Worm (Caenorhabditis elegans) whole organism, young adult: ENCODE results near the gene T26G10.5.
"Not testable (repeated sequence)": the region's sequence is repeated elsewhere in the genome, so short reads cannot be mapped to it uniquely, and the experiment has no call there.

Experiments used
- B0019.2 ChIP-seq: fragments of 200-800 bp; sonication (Bioruptor generic); conservative IDR thresholded peaks from 2 replicates; pipeline ENCODE4 v1.3.6; 2022; ENCODE audit warnings: missing genetic modification reagents, missing genetic modification characterization, missing compliant biosample characterization
- C17E4.6 ChIP-seq: fragments of 200-800 bp; sonication (Bioruptor generic); IDR thresholded peaks from 2 replicates; pipeline ENCODE4 v1.3.6; 2022; ENCODE audit warnings: missing genetic modification reagents, missing genetic modification characterization, missing compliant biosample characterization
- D2030.7 ChIP-seq: fragments of 200-800 bp; sonication (Bioruptor generic); IDR thresholded peaks from 2 replicates; pipeline ENCODE4 v1.3.6; 2022; ENCODE audit warnings: missing genetic modification reagents, missing genetic modification characterization, missing compliant biosample characterization
- F33H1.4 ChIP-seq: fragments of 200-800 bp; sonication (Bioruptor generic); IDR thresholded peaks from 2 replicates; pipeline ENCODE4 v1.3.6; 2022; ENCODE audit warnings: missing genetic modification reagents, missing genetic modification characterization, missing compliant biosample characterization
- F37B4.10 ChIP-seq: fragments of 200-800 bp; sonication (Bioruptor generic); IDR thresholded peaks from 2 replicates; pipeline ENCODE4 v1.3.6; 2022; ENCODE audit warnings: missing genetic modification characterization, missing compliant biosample characterization
- F49E8.2 ChIP-seq: sonication (generic microtip); optimal IDR thresholded peaks from 3 replicates; lab custom pipeline; 2017; ENCODE audit warnings: missing genetic modification characterization, mild to moderate bottlenecking, missing compliant biosample characterization, antibody characterized with exemption, moderate library complexity; ENCODE audit not compliant: insufficient read depth
- Y53F4B.3 ChIP-seq: fragments of 200-800 bp; sonication (Bioruptor generic); IDR thresholded peaks from 2 replicates; pipeline ENCODE4 v1.3.6; 2022; ENCODE audit warnings: missing genetic modification reagents, missing genetic modification characterization, missing compliant biosample characterization
- Y67H2A.10 ChIP-seq: fragments of 200-800 bp; sonication (Bioruptor generic); conservative IDR thresholded peaks from 2 replicates; pipeline ENCODE4 v1.3.6; 2022; ENCODE audit warnings: missing genetic modification reagents, missing genetic modification characterization, missing compliant biosample characterization
- Y79H2A.3 ChIP-seq: fragments of 200-800 bp; sonication (Bioruptor generic); conservative IDR thresholded peaks from 2 replicates; pipeline ENCODE4 v1.3.6; 2022; ENCODE audit warnings: missing genetic modification reagents, missing genetic modification characterization, missing compliant biosample characterization
- Y95B8A.8 ChIP-seq: fragments of 200-800 bp; sonication (Bioruptor generic); IDR thresholded peaks from 2 replicates; pipeline ENCODE4 v1.3.6; 2022; ENCODE audit warnings: missing genetic modification reagents, missing genetic modification characterization, missing compliant biosample characterization
- aptf-3 ChIP-seq: fragments of 200-800 bp; sonication (Bioruptor generic); IDR thresholded peaks from 2 replicates; pipeline ENCODE4 v1.3.6; 2022; ENCODE audit warnings: missing genetic modification characterization, missing compliant biosample characterization
- attf-3 ChIP-seq: fragments of 200-800 bp; sonication (Bioruptor generic); conservative IDR thresholded peaks from 2 replicates; pipeline ENCODE4 v1.3.6; 2022; ENCODE audit warnings: missing genetic modification reagents, missing genetic modification characterization, missing compliant biosample characterization
- bed-2 ChIP-seq: fragments of 200-800 bp; sonication (Bioruptor generic); IDR thresholded peaks from 2 replicates; pipeline ENCODE4 v1.3.6; 2022; ENCODE audit warnings: missing genetic modification reagents, missing genetic modification characterization, missing compliant biosample characterization
- cebp-1 ChIP-seq, 2 experiments: fragments of 200-800 bp in 1 of 2; sonication (Bioruptor generic) in 1 of 2; sonication (generic microtip) in 1 of 2; IDR thresholded peaks in 1 of 2; optimal IDR thresholded peaks in 1 of 2; 2 replicates each; pipeline versions ENCODE4 v1.3.6 to Lab custom; 2017 to 2022; ENCODE audit warnings: missing compliant biosample characterization in 2 of 2, missing genetic modification characterization in 2 of 2, mild to moderate bottlenecking in 1 of 2, missing genetic modification reagents in 1 of 2, moderate library complexity in 1 of 2
- ceh-100 ChIP-seq: fragments of 200-800 bp; sonication (Bioruptor generic); IDR thresholded peaks from 2 replicates; pipeline ENCODE4 v1.3.6; 2022; ENCODE audit warnings: missing genetic modification reagents, missing genetic modification characterization, missing compliant biosample characterization
- ceh-27 ChIP-seq: fragments of 200-800 bp; sonication (Bioruptor generic); optimal IDR thresholded peaks from 2 replicates; lab custom pipeline; 2018; ENCODE audit warnings: mild to moderate bottlenecking, missing genetic modification characterization, moderate library complexity, missing compliant biosample characterization
- ceh-40 ChIP-seq: fragments of 200-800 bp; sonication (Bioruptor generic); IDR thresholded peaks from 2 replicates; pipeline ENCODE4 v1.3.6; 2022; ENCODE audit warnings: missing genetic modification characterization, missing compliant biosample characterization
- ceh-91 ChIP-seq: fragments of 200-800 bp; sonication (Bioruptor generic); IDR thresholded peaks from 2 replicates; pipeline ENCODE4 v1.3.6; 2022; ENCODE audit warnings: missing genetic modification reagents, missing genetic modification characterization, missing compliant biosample characterization
- dox-1 ChIP-seq: fragments of 200-800 bp; sonication (Bioruptor generic); IDR thresholded peaks from 2 replicates; pipeline ENCODE4 v1.3.6; 2022; ENCODE audit warnings: missing genetic modification reagents, missing genetic modification characterization, missing compliant biosample characterization
- egl-44 ChIP-seq: fragments of 200-800 bp; sonication (Bioruptor generic); IDR thresholded peaks from 2 replicates; pipeline ENCODE4 v1.3.6; 2022; ENCODE audit warnings: missing genetic modification reagents, missing genetic modification characterization, missing compliant biosample characterization
- fkh-3 ChIP-seq: sonication (generic microtip); optimal IDR thresholded peaks from 2 replicates; lab custom pipeline; 2016; ENCODE audit warnings: mild to moderate bottlenecking, missing genetic modification characterization, missing compliant biosample characterization
- hlh-26 ChIP-seq: fragments of 200-800 bp; sonication (Bioruptor generic); conservative IDR thresholded peaks from 2 replicates; pipeline ENCODE4 v1.3.6; 2022; ENCODE audit warnings: missing genetic modification reagents, missing genetic modification characterization, missing compliant biosample characterization
- hsf-1 ChIP-seq: fragments of 200-800 bp; sonication (Bioruptor generic); IDR thresholded peaks from 2 replicates; pipeline ENCODE4 v1.3.6; 2022; ENCODE audit warnings: missing genetic modification reagents, missing genetic modification characterization, missing compliant biosample characterization
- let-526 ChIP-seq: fragments of 200-800 bp; sonication (Bioruptor generic); IDR thresholded peaks from 2 replicates; pipeline ENCODE4 v1.3.6; 2022; ENCODE audit warnings: missing genetic modification reagents, missing genetic modification characterization, missing compliant biosample characterization
- lin-26 ChIP-seq: fragments of 200-800 bp; sonication (Bioruptor generic); IDR thresholded peaks from 2 replicates; pipeline ENCODE4 v1.3.6; 2022; ENCODE audit warnings: missing genetic modification reagents, missing genetic modification characterization, missing compliant biosample characterization
- lin-40 ChIP-seq: sonication (generic microtip); optimal IDR thresholded peaks from 2 replicates; lab custom pipeline; 2016; ENCODE audit warnings: missing genetic modification characterization, mild to moderate bottlenecking, missing compliant biosample characterization, missing genotype, missing genetic modification reagents
- lin-54 ChIP-seq: fragments of 200-800 bp; sonication (Bioruptor generic); optimal IDR thresholded peaks from 2 replicates; lab custom pipeline; 2018; ENCODE audit warnings: mild to moderate bottlenecking, missing genetic modification characterization, missing compliant biosample characterization
- lir-1 ChIP-seq: fragments of 200-800 bp; sonication (Bioruptor generic); conservative IDR thresholded peaks from 2 replicates; pipeline ENCODE4 v1.3.6; 2022; ENCODE audit warnings: missing genetic modification reagents, missing genetic modification characterization, missing compliant biosample characterization
- madf-3 ChIP-seq: fragments of 200-800 bp; sonication (Bioruptor generic); IDR thresholded peaks from 2 replicates; pipeline ENCODE4 v1.3.6; 2022; ENCODE audit warnings: missing genetic modification reagents, missing genetic modification characterization, missing compliant biosample characterization
- madf-6 ChIP-seq: fragments of 200-800 bp; sonication (Bioruptor generic); IDR thresholded peaks from 2 replicates; pipeline ENCODE4 v1.3.6; 2022; ENCODE audit warnings: missing genetic modification reagents, missing genetic modification characterization, missing compliant biosample characterization
- madf-8 ChIP-seq: fragments of 200-800 bp; sonication (Bioruptor generic); conservative IDR thresholded peaks from 2 replicates; pipeline ENCODE4 v1.3.6; 2022; ENCODE audit warnings: missing genetic modification reagents, missing genetic modification characterization, missing compliant biosample characterization
- mcd-1 ChIP-seq: fragments of 200-800 bp; sonication (Bioruptor generic); IDR thresholded peaks from 2 replicates; pipeline ENCODE4 v1.3.6; 2022; ENCODE audit warnings: missing genetic modification reagents, missing genetic modification characterization, missing compliant biosample characterization
- pbrm-1 ChIP-seq: fragments of 200-800 bp; sonication (Bioruptor generic); IDR thresholded peaks from 2 replicates; pipeline ENCODE4 v1.3.6; 2022; ENCODE audit warnings: missing genetic modification reagents, missing genetic modification characterization, missing compliant biosample characterization
- rpc-1 ChIP-seq, 2 experiments: fragments of 150-350 bp in 1 of 2; sonication (generic microtip) in 1 of 2; optimal IDR thresholded peaks; 2 replicates each; lab custom pipeline; 2014 to 2018; ENCODE audit warnings: missing biosample characterization in 1 of 2, missing genetic modification characterization in 1 of 2, missing genetic modification reagents in 1 of 2, missing genotype in 1 of 2
- snpc-1.1 ChIP-seq: sonication (generic microtip); optimal IDR thresholded peaks from 2 replicates; lab custom pipeline; 2017; ENCODE audit warnings: missing genetic modification characterization, mild to moderate bottlenecking, missing compliant biosample characterization, antibody characterized with exemption, moderate library complexity, missing genotype, missing genetic modification reagents; ENCODE audit not compliant: insufficient read depth
- snpc-4 ChIP-seq, 5 experiments: fragments of 150-350 bp in 1 of 5; sonication (generic microtip) in 4 of 5; optimal IDR thresholded peaks; 2 replicates each; lab custom pipeline; 2014 to 2018; ENCODE audit warnings: missing genetic modification characterization in 5 of 5, missing biosample characterization in 3 of 5, antibody characterized with exemption in 2 of 5, mild to moderate bottlenecking in 2 of 5, missing compliant biosample characterization in 2 of 5, missing genotype in 2 of 5, moderate library complexity in 2 of 5, missing genetic modification reagents in 1 of 5
- tlf-1 ChIP-seq: fragments of 200-800 bp; sonication (Bioruptor generic); optimal IDR thresholded peaks from 2 replicates; lab custom pipeline; 2018; ENCODE audit warnings: mild to moderate bottlenecking, missing genetic modification characterization, missing compliant biosample characterization
- xnd-1 ChIP-seq: sonication (generic microtip); optimal IDR thresholded peaks from 2 replicates; lab custom pipeline; 2016; ENCODE audit warnings: missing genotype, missing genetic modification reagents, missing genetic modification characterization, missing compliant biosample characterization
- zfh-2 ChIP-seq: fragments of 200-800 bp; sonication (Bioruptor generic); conservative IDR thresholded peaks from 2 replicates; pipeline ENCODE4 v1.3.6; 2022; ENCODE audit warnings: missing genetic modification reagents, missing genetic modification characterization, missing compliant biosample characterization
- ztf-18 ChIP-seq: sonication (generic microtip); optimal IDR thresholded peaks from 2 replicates; lab custom pipeline; 2016; ENCODE audit warnings: missing genotype, mild to moderate bottlenecking, missing genetic modification characterization, missing compliant biosample characterization
- ztf-22 ChIP-seq: fragments of 200-800 bp; sonication (Bioruptor generic); optimal IDR thresholded peaks from 2 replicates; lab custom pipeline; 2018; ENCODE audit warnings: mild to moderate bottlenecking, missing genetic modification characterization, moderate library complexity, missing compliant biosample characterization
- ztf-25 ChIP-seq: fragments of 200-800 bp; sonication (Bioruptor generic); IDR thresholded peaks from 2 replicates; pipeline ENCODE4 v1.3.6; 2022; ENCODE audit warnings: missing genetic modification reagents, missing genetic modification characterization, missing compliant biosample characterization
- ztf-6 ChIP-seq: fragments of 200-800 bp; sonication (Bioruptor generic); IDR thresholded peaks from 2 replicates; pipeline ENCODE4 v1.3.6; 2022; ENCODE audit warnings: missing genetic modification reagents, missing genetic modification characterization, missing compliant biosample characterization

Gene T26G10.5

DNA sequence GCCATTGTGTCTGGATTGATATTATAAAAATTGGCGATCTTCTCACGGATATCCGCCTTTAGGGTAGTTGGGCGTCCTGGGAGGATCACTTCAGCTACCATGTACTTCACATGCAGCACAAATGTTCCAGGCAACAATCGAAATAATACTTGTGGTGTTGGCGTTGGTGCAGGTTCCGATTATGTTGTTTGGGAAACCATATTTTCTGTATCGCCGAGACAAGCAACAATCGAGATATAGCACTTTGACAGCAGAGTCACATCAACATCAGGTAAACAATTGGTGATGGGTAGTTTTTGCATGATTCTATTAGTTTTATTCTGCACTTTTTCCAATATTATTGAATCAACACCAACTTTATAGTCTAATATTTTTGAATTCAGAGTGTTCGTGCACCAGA lies 12.9 kb downstream of the T26G10.5 start, which contains the start of gene T26G10.3:
T26G10.3 (minus strand) TSS at position 101 of the 400 bp plus-strand sequence.
- TF ChIP-seq dox-1 (no peak), lin-40 (tag; lab: Kevin White, UChicago) (no peak), attf-3 (GFP tag; lab: Robert Waterston, UW) (no peak), fkh-3 (tag; lab: Kevin White, UChicago) (no peak), Y53F4B.3 (GFP tag; lab: Robert Waterston, UW) (no peak), hlh-26 (GFP tag; lab: Robert Waterston, UW) (no peak), ztf-22 (GFP tag; lab: Kevin White, UChicago) (no peak), F49E8.2 (no peak), bed-2 (GFP tag; lab: Robert Waterston, UW) (no peak), ceh-27 (no peak), ceh-100 (GFP tag; lab: Robert Waterston, UW) (no peak), let-526 (GFP tag; lab: Robert Waterston, UW) (no peak), ceh-40 (no peak)
- TF ChIP-seq, all 124 proteins: peak for 0

ce11 chrIII:9408304-9408703 lies 17.9 kb downstream of the T26G10.5 start:
- TF ChIP-seq hsf-1, result peak; percentile 84
- peak; percentile 91 for TF ChIP-seq Y53F4B.3 (GFP tag; lab: Robert Waterston, UW)
- peak; percentile 90 for TF ChIP-seq bed-2 (GFP tag; lab: Robert Waterston, UW)
- TF ChIP-seq ztf-25 (GFP tag; lab: Robert Waterston, UW), result peak; percentile 98
- peak; percentile 60; the same call in 1 of the 2 replicates for TF ChIP-seq aptf-3 (GFP tag; lab: Robert Waterston, UW)
- TF ChIP-seq pbrm-1 (GFP tag; lab: Robert Waterston, UW), result peak; percentile 98
- TF ChIP-seq madf-3 (GFP tag; lab: Robert Waterston, UW), result peak; percentile 84
- TF ChIP-seq egl-44 (GFP tag; lab: Robert Waterston, UW), result peak; percentile 40; the same call in 1 of the 2 replicates
- TF ChIP-seq ztf-18, result peak; percentile 73
- peak; percentile 91 for TF ChIP-seq snpc-1.1 (tag; lab: Kevin White, UChicago)
- TF ChIP-seq lin-54 (GFP tag; lab: Kevin White, UChicago), result peak; percentile 55
- peak; percentile 89 for TF ChIP-seq madf-8
- TF ChIP-seq ceh-91 (GFP tag; lab: Robert Waterston, UW), result peak; percentile 97
- peak; percentile 97 for TF ChIP-seq B0019.2 (GFP tag; lab: Robert Waterston, UW)
- TF ChIP-seq ztf-6 (GFP tag; lab: Robert Waterston, UW), result peak; percentile 64; the same call in 1 of the 2 replicates
- peak; percentile 90 for TF ChIP-seq snpc-4 (GFP tag; optimal IDR thresholded peaks at IDR 0.05; lab: Kevin White, UChicago)
- peak; percentile 89 to 98 (median 94) for TF ChIP-seq snpc-4 (tag; optimal IDR thresholded peaks at IDR 0.05; lab: Kevin White, UChicago)
- peak; percentile 52 for TF ChIP-seq tlf-1 (GFP tag; lab: Kevin White, UChicago)
- TF ChIP-seq lin-26 (GFP tag; lab: Robert Waterston, UW), result peak; percentile 95
- peak; percentile 97 for TF ChIP-seq ceh-100 (GFP tag; lab: Robert Waterston, UW)
- TF ChIP-seq xnd-1, result peak; percentile 44
- peak; percentile 99 for TF ChIP-seq D2030.7
- TF ChIP-seq rpc-1 (optimal IDR thresholded peaks at IDR 0.05; lab: Kevin White, UChicago); cebp-1 (tag; optimal IDR thresholded peaks at IDR 0.05; lab: Kevin White, UChicago): not testable (repeated sequence)
- TF ChIP-seq rpc-1 (tag; optimal IDR thresholded peaks at IDR 0.05; lab: Kevin White, UChicago), result peak; percentile 13
- peak; percentile 85 for TF ChIP-seq Y79H2A.3 (GFP tag; lab: Robert Waterston, UW)
- TF ChIP-seq mcd-1 (GFP tag; lab: Robert Waterston, UW), result peak; percentile 97
- TF ChIP-seq attf-3 (GFP tag; lab: Robert Waterston, UW), result peak; percentile 87
- TF ChIP-seq F33H1.4, result peak; percentile 80
- TF ChIP-seq Y67H2A.10 (GFP tag; lab: Robert Waterston, UW), result peak; percentile 78
- TF ChIP-seq F37B4.10 (GFP tag; lab: Robert Waterston, UW), result 0 out of 2 replicates have a peak, but pooled peaks have one; percentile 62
- TF ChIP-seq cebp-1 (GFP tag; IDR thresholded peaks at IDR 0.05; lab: Robert Waterston, UW), result peak; percentile 74
- peak; percentile 89 for TF ChIP-seq C17E4.6
- peak; percentile 95 for TF ChIP-seq Y95B8A.8
- peak; percentile 92 for TF ChIP-seq madf-6
- TF ChIP-seq zfh-2 (GFP tag; lab: Robert Waterston, UW), result 0 out of 2 replicates have a peak, but pooled peaks have one; percentile 11
- TF ChIP-seq lir-1 (GFP tag; lab: Robert Waterston, UW), result peak; percentile 67; the same call in 1 of the 2 replicates
- TF ChIP-seq F49E8.2, result peak; percentile 32
